Worm (Caenorhabditis elegans) whole organism, L3 larva: ENCODE measurements around the gene vha-14.

Experiments
- mdl-1 ChIP-seq: fragments of 150-350 bp; optimal IDR thresholded peaks from 2 replicates; lab custom pipeline; 2014; ENCODE audit warnings: missing biosample characterization, missing genetic modification characterization
- nhr-25 ChIP-seq: sonication (generic microtip); optimal IDR thresholded peaks from 2 replicates; lab custom pipeline; 2017; ENCODE audit warnings: missing biosample characterization, missing genetic modification characterization
- nhr-77 ChIP-seq: fragments of 150-350 bp; optimal IDR thresholded peaks from 2 replicates; lab custom pipeline; 2014; ENCODE audit warnings: missing biosample characterization, missing genetic modification characterization
- skn-1 ChIP-seq: fragments of 150-350 bp; optimal IDR thresholded peaks from 2 replicates; lab custom pipeline; 2014; ENCODE audit warnings: missing biosample characterization, missing genetic modification characterization
- unc-39 ChIP-seq: sonication (generic microtip); optimal IDR thresholded peaks from 4 replicates; lab custom pipeline; 2017; ENCODE audit warnings: missing biosample characterization, missing genetic modification characterization

ce11 chrIII:9482423-9482993, 25.4 kb upstream of the vha-14 start:
- TF ChIP-seq unc-39 (no peak), mdl-1 (tag; lab: Kevin White, UChicago) (no peak), nhr-25 (tag; lab: Kevin White, UChicago) (peak; percentile 53), skn-1 (tag; lab: Kevin White, UChicago) (no peak), nhr-77 (tag; lab: Kevin White, UChicago) (no peak)
